Worm (Caenorhabditis elegans): ENCODE measurements around the gene tbc-9.
"Not testable (repeated sequence)": the region's sequence is repeated elsewhere in the genome, so short reads cannot be mapped to it uniquely, and the experiment has no call there.

Gene tbc-9

ce11 chrIV:13458237-13458636 is 44.4 kb downstream of the tbc-9 start:
- TF ChIP-seq rnt-1 (tag; optimal IDR thresholded peaks at IDR 0.05) (no peak), gmeb-2 (tag; optimal IDR thresholded peaks at IDR 0.05) (no peak)

DNA sequence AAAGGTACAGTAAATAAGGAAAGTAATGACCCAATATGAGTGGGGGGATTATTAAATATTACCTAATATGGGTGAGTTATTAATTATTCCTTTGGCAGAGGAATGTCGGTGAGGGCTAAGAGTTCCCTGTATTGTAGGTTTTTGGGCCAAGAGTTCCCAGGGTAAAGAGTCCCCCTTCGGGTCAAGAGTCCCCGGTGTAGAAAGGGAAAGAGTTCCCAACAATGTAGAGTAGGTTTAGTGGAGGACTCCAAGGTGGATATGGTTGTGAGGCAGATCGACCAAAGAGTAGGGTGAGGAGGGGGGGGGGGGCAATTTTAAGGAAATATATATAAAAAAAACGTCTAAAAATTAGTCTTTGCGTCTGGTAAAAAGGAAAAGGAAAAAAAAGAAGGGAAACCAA is 45.8 kb downstream of the tbc-9 start:
- TF ChIP-seq C38D4.7 (GFP tag; optimal IDR thresholded peaks at IDR 0.05) (no peak), fkh-10 (GFP tag; optimal IDR thresholded peaks at IDR 0.05) (no peak), ref-2 (tag; optimal IDR thresholded peaks at IDR 0.05) (no peak), lim-6 (tag; optimal IDR thresholded peaks at IDR 0.05) (no peak), ceh-34 (tag; optimal IDR thresholded peaks at IDR 0.05) (no peak), ceh-48 (tag; optimal IDR thresholded peaks at IDR 0.05) (no peak), unc-3 (GFP tag; conservative IDR thresholded peaks at IDR 0.05) (no peak), unc-3 (tag; optimal IDR thresholded peaks at IDR 0.05) (no peak), nhr-11 (tag; optimal IDR thresholded peaks at IDR 0.05) (no peak), tbx-2 (tag; optimal IDR thresholded peaks at IDR 0.05) (no peak)

DNA sequence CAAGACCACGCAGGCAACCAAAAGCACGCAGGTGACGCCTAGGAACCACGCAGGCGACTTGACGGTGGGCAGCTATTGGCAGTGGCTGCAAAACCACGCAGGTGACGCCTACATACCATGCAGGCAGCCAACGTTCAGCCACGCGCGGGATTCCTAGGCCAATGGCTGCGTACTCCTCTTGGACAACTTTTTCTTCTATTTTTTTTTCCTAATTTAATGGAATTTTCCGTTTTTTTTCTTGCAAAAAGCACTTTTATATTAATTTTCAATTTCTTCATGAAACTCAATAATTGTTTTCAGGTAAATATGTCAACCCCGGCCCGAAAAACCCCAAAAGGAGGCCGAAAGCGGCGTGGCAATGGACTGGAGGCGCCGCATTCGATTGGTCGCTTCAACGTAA is 47.5 kb downstream of the tbc-9 start, which contains the start of gene Y38H8A.7:
Gene Y38H8A.7, plus strand, starts transcription at position 301 of the 400 bp plus-strand sequence.
- TF ChIP-seq lin-11, pros-1, ref-2 (tag; optimal IDR thresholded peaks at IDR 0.05): not testable (repeated sequence)

ce11 chrIV:13454698-13455097 is 48.0 kb downstream of the tbc-9 start, which contains the start of gene uso-1:
TSS of gene uso-1 (minus strand) at chrIV:13454798.
- TF ChIP-seq pha-4 (tag; optimal IDR thresholded peaks at IDR 0.05) (no peak), ceh-9 (tag; optimal IDR thresholded peaks at IDR 0.05) (no peak), fkh-10 (GFP tag; optimal IDR thresholded peaks at IDR 0.05) (no peak), ceh-14 (tag; optimal IDR thresholded peaks at IDR 0.05) (no peak)

DNA sequence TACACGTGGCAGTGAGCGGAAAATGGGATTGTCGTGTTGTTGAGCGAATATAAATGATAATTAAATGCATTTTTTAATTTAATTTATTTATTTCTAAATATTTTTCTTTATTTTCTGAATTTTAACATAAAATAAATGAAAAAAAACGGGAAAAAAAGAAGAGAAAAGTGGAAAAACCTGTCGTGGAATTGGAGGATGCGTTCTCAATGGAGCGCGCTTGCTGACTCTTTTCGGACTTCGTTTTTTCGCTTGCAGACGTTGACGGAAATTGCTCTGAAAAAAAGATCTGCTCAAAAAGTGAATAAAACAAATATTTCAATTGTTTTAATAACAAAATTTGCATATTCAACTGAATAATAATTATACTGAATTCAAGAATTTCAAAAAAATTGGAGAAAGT is 49.1 kb downstream of the tbc-9 start:
- TF ChIP-seq madf-2 (tag; optimal IDR thresholded peaks at IDR 0.05): no peak
- TF ChIP-seq pha-2 (tag; optimal IDR thresholded peaks at IDR 0.05): no peak
- no peak for TF ChIP-seq hlh-15 (tag; optimal IDR thresholded peaks at IDR 0.05)
- TF ChIP-seq unc-55 (GFP tag; optimal IDR thresholded peaks at IDR 0.05): no peak
- TF ChIP-seq syd-9 (tag; optimal IDR thresholded peaks at IDR 0.05): no peak
- no peak for TF ChIP-seq tbx-2 (tag; optimal IDR thresholded peaks at IDR 0.05)
- no peak for TF ChIP-seq gmeb-2 (tag; optimal IDR thresholded peaks at IDR 0.05)
- TF ChIP-seq unc-86 (tag; optimal IDR thresholded peaks at IDR 0.05): no peak

DNA sequence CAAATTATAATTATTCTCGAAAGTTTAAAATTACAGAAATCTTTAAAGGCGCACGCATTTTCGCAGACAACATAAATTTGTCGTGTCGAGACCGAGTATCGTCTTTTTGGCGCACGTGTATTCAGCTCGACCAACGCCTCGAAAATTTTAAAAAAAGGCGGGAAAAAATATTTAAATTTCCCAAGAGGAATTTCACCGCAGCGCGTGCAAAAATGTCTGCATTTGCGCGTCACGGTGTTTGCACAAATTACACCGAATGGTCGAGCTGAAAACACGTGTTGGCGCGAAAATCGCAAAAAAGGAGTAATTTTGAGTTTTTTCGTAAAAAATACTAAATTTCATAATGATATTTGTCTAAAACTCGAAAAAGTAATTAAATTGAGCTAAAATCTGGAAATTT is 51.9 kb downstream of the tbc-9 start:
- TF ChIP-seq fax-1 (tag; optimal IDR thresholded peaks at IDR 0.05) (no peak), ceh-14 (tag; optimal IDR thresholded peaks at IDR 0.05) (no peak), rnt-1 (tag; optimal IDR thresholded peaks at IDR 0.05) (no peak), ceh-6 (GFP tag; optimal IDR thresholded peaks at IDR 0.05) (no peak), ttx-3 (tag; optimal IDR thresholded peaks at IDR 0.05) (no peak), nhr-11 (tag; optimal IDR thresholded peaks at IDR 0.05) (no peak), pax-1 (tag; optimal IDR thresholded peaks at IDR 0.05) (no peak), sdc-2 (tag; optimal IDR thresholded peaks at IDR 0.05) (no peak), ref-2 (tag; optimal IDR thresholded peaks at IDR 0.05) (no peak), pros-1 (tag; optimal IDR thresholded peaks at IDR 0.05) (no peak), unc-3 (GFP tag; conservative IDR thresholded peaks at IDR 0.05) (no peak), unc-3 (tag; optimal IDR thresholded peaks at IDR 0.05) (no peak), hlh-30 (tag; optimal IDR thresholded peaks at IDR 0.05; ENCODE audit: insufficient read depth) (no peak), ama-1 (optimal IDR thresholded peaks at IDR 0.05) (no peak), npax-4 (tag; optimal IDR thresholded peaks at IDR 0.05) (no peak), hlh-6 (tag; optimal IDR thresholded peaks at IDR 0.05) (no peak), ceh-31 (tag; optimal IDR thresholded peaks at IDR 0.05) (no peak)
